Fruit fly (Drosophila melanogaster) whole organism, embryonic: ENCODE measurements around the gene CG9616.

Source experiments
- Asciz ChIP-seq: fragments of 200-800 bp; sonication (Bioruptor generic); optimal IDR thresholded peaks from 2 replicates; lab custom pipeline; 2017; ENCODE audit warnings: missing biosample characterization, mild to moderate bottlenecking, missing genetic modification characterization, missing genetic modification reagents
- Bdp1 ChIP-seq: fragments of 200-800 bp; sonication (Bioruptor generic); optimal IDR thresholded peaks from 3 replicates; lab custom pipeline; 2016; ENCODE audit warnings: missing biosample characterization, missing genetic modification characterization
- BtbVII ChIP-seq: fragments of 200-800 bp; sonication (Bioruptor generic); optimal IDR thresholded peaks from 3 replicates; lab custom pipeline; 2017; ENCODE audit warnings: missing biosample characterization, mild to moderate bottlenecking, missing genetic modification characterization
- CG11085 ChIP-seq: fragments of 200-800 bp; sonication (Bioruptor generic); IDR thresholded peaks from 2 replicates; pipeline ENCODE4 v1.3.6; 2022; ENCODE audit warnings: missing biosample characterization, missing genetic modification characterization
- CG12391 ChIP-seq: fragments of 200-800 bp; sonication (Bioruptor generic); optimal IDR thresholded peaks from 3 replicates; lab custom pipeline; 2018; ENCODE audit warnings: missing biosample characterization, mild to moderate bottlenecking, missing genetic modification characterization, moderate library complexity
- CG12769 ChIP-seq: fragments of 200-800 bp; sonication (Bioruptor generic); optimal IDR thresholded peaks from 2 replicates; lab custom pipeline; 2019; ENCODE audit warnings: missing biosample characterization, mild to moderate bottlenecking, missing genetic modification characterization, moderate library complexity
- CG1529 ChIP-seq: fragments of 200-800 bp; sonication (Bioruptor generic); optimal IDR thresholded peaks from 3 replicates; lab custom pipeline; 2018; ENCODE audit warnings: missing biosample characterization, missing genetic modification characterization
- CG18011 ChIP-seq: fragments of 200-800 bp; sonication (Bioruptor generic); optimal IDR thresholded peaks from 2 replicates; lab custom pipeline; 2017; ENCODE audit warnings: missing biosample characterization, missing genetic modification characterization, mild to moderate bottlenecking, moderate library complexity, missing genotype
- CG18599 ChIP-seq: fragments of 200-800 bp; sonication (Bioruptor generic); optimal IDR thresholded peaks from 3 replicates; lab custom pipeline; 2017; ENCODE audit warnings: missing biosample characterization, missing genetic modification characterization, mild to moderate bottlenecking, moderate library complexity, missing genetic modification reagents
- CG2120 ChIP-seq: fragments of 200-800 bp; sonication (Bioruptor generic); optimal IDR thresholded peaks from 3 replicates; lab custom pipeline; 2016; ENCODE audit warnings: missing biosample characterization, missing genetic modification characterization
- CG2678 ChIP-seq: fragments of 200-800 bp; sonication (Bioruptor generic); optimal IDR thresholded peaks from 3 replicates; lab custom pipeline; 2019; ENCODE audit warnings: missing biosample characterization, mild to moderate bottlenecking, missing genetic modification characterization, moderate library complexity
- CG32532 ChIP-seq: fragments of 200-800 bp; sonication (Bioruptor generic); IDR thresholded peaks from 2 replicates; pipeline ENCODE4 v1.3.6; 2022; ENCODE audit warnings: missing biosample characterization, missing genetic modification characterization
- CG6854 ChIP-seq: fragments of 200-800 bp; sonication (Bioruptor generic); optimal IDR thresholded peaks from 3 replicates; lab custom pipeline; 2017; ENCODE audit warnings: missing biosample characterization, mild to moderate bottlenecking, missing genetic modification characterization
- CG7987 ChIP-seq: fragments of 200-800 bp; sonication (Bioruptor generic); optimal IDR thresholded peaks from 2 replicates; lab custom pipeline; 2018; ENCODE audit warnings: missing biosample characterization, mild to moderate bottlenecking, missing genetic modification characterization, moderate library complexity
- CG9932 ChIP-seq: fragments of 200-800 bp; sonication (Bioruptor generic); IDR thresholded peaks from 2 replicates; pipeline ENCODE4 v1.3.6; 2022; ENCODE audit warnings: missing biosample characterization, missing genetic modification characterization
- D19B ChIP-seq: fragments of 200-800 bp; sonication (Bioruptor generic); optimal IDR thresholded peaks from 2 replicates; lab custom pipeline; 2017; ENCODE audit warnings: missing biosample characterization, mild to moderate bottlenecking, missing genetic modification characterization
- Dip2 ChIP-seq: fragments of 200-800 bp; sonication (Bioruptor generic); IDR thresholded peaks from 2 replicates; pipeline ENCODE4 v1.3.6; 2022; ENCODE audit warnings: missing biosample characterization, missing genetic modification characterization
- Ets65A ChIP-seq: fragments of 200-800 bp; sonication (Bioruptor generic); peaks from one replicate; lab custom pipeline; 2016; ENCODE audit warnings: missing biosample characterization, missing genetic modification characterization
- Hmr ChIP-seq: fragments of 200-800 bp; sonication (Bioruptor generic); optimal IDR thresholded peaks from 3 replicates; lab custom pipeline; 2017; ENCODE audit warnings: mild to moderate bottlenecking, missing biosample characterization, missing genetic modification reagents, missing genetic modification characterization
- Max ChIP-seq: fragments of 200-800 bp; sonication (Bioruptor generic); optimal IDR thresholded peaks from 2 replicates; lab custom pipeline; 2016; ENCODE audit warnings: missing biosample characterization, mild to moderate bottlenecking, missing genetic modification characterization
- Nf-YC ChIP-seq: fragments of 200-800 bp; optimal IDR thresholded peaks from 3 replicates; lab custom pipeline; 2019; ENCODE audit warnings: missing biosample characterization, mild to moderate bottlenecking, missing genetic modification characterization, moderate library complexity
- Rfx ChIP-seq: fragments of 200-800 bp; sonication (Bioruptor generic); IDR thresholded peaks from 2 replicates; pipeline ENCODE4 v1.3.6; 2022; ENCODE audit warnings: missing biosample characterization, missing genetic modification characterization
- Sry-β ChIP-seq: fragments of 200-800 bp; sonication (Bioruptor generic); optimal IDR thresholded peaks from 2 replicates; lab custom pipeline; 2018; ENCODE audit warnings: missing biosample characterization, mild to moderate bottlenecking, missing genetic modification characterization, moderate library complexity
- bigmax ChIP-seq: fragments of 200-800 bp; sonication (Bioruptor generic); optimal IDR thresholded peaks from 2 replicates; lab custom pipeline; 2018; ENCODE audit warnings: missing biosample characterization, mild to moderate bottlenecking, missing genetic modification characterization
- corto ChIP-seq: fragments of 200-800 bp; sonication (Bioruptor generic); optimal IDR thresholded peaks from 2 replicates; lab custom pipeline; 2016; ENCODE audit warnings: missing biosample characterization, mild to moderate bottlenecking, missing genetic modification characterization, moderate library complexity
- gsb ChIP-seq: fragments of 200-800 bp; sonication (Bioruptor generic); IDR thresholded peaks from 2 replicates; pipeline ENCODE4 v1.3.6; 2022; ENCODE audit warnings: missing biosample characterization, missing genetic modification characterization
- ham ChIP-seq: fragments of 200-800 bp; sonication (Bioruptor generic); IDR thresholded peaks from 2 replicates; pipeline ENCODE4 v1.3.6; 2022; ENCODE audit warnings: missing biosample characterization, missing genetic modification characterization
- hb ChIP-seq: fragments of 200-800 bp; sonication (Bioruptor generic); IDR thresholded peaks from 3 replicates; pipeline ENCODE4 v1.3.6; 2022; ENCODE audit warnings: missing biosample characterization, missing genetic modification characterization; ENCODE audit not compliant: partially characterized antibody
- insv ChIP-seq, 2 experiments: fragments of 200-800 bp; sonication (Bioruptor generic); optimal IDR thresholded peaks; 3 replicates each; lab custom pipeline; 2016 to 2018; ENCODE audit warnings: missing biosample characterization in 2 of 2, missing genetic modification characterization in 2 of 2
- klu ChIP-seq: fragments of 200-800 bp; sonication (Bioruptor generic); IDR thresholded peaks from 2 replicates; pipeline ENCODE4 v1.3.6; 2022; ENCODE audit warnings: missing biosample characterization, missing genetic modification characterization
- otp ChIP-seq: fragments of 200-800 bp; sonication (Bioruptor generic); IDR thresholded peaks from 3 replicates; pipeline ENCODE4, ENCODE4 v1.3.6; 2022; ENCODE audit warnings: missing biosample characterization, missing genetic modification characterization
- pros ChIP-seq: fragments of 200-800 bp; sonication (Bioruptor generic); optimal IDR thresholded peaks from 3 replicates; lab custom pipeline; 2019; ENCODE audit warnings: missing biosample characterization, mild to moderate bottlenecking, missing genetic modification characterization, moderate library complexity
- slbo ChIP-seq: fragments of 200-800 bp; sonication (Bioruptor generic); IDR thresholded peaks from 2 replicates; pipeline ENCODE4 v1.3.6; 2022; ENCODE audit warnings: missing biosample characterization, missing genetic modification characterization
- slp2 ChIP-seq: fragments of 200-800 bp; sonication (Bioruptor generic); optimal IDR thresholded peaks from 2 replicates; lab custom pipeline; 2016; ENCODE audit warnings: missing biosample characterization, missing genetic modification characterization
- tgo ChIP-seq: fragments of 200-800 bp; sonication (Bioruptor generic); IDR thresholded peaks from 3 replicates; pipeline ENCODE4 v1.3.6; 2022; ENCODE audit warnings: missing biosample characterization, missing genetic modification characterization
- usp ChIP-seq: fragments of >200 bp; optimal IDR thresholded peaks from 2 replicates; lab custom pipeline; 2017; ENCODE audit warnings: missing biosample characterization, missing genetic modification characterization

CG9616 gene

DNA sequence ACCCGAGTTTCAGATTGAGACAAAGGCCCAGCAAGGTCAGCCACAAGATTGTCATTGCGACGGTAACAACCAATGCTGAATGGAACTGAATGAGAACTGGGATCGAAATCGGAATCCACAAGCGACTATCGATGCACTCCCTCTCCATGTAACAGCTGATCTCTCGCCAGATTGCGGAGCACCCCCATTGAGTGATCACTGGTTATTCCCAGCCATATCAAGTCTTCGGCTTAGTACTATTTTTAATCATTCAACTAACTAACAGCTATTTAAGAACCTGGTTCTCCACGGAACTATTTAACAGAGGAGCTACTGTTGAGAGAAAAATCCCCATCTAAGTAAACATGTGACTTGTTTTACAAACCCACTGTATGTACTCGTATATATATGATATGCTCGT is 18.6 kb downstream of the CG9616 start, which contains the start of gene CG9631:
CG9631 (minus strand) TSS at position 101 of the 400 bp plus-strand sequence.
- no peak for TF ChIP-seq bigmax (GFP tag; lab: Kevin White, UChicago)
- TF ChIP-seq Ets65A (GFP tag; lab: Kevin White, UChicago): peak; percentile 6

DNA sequence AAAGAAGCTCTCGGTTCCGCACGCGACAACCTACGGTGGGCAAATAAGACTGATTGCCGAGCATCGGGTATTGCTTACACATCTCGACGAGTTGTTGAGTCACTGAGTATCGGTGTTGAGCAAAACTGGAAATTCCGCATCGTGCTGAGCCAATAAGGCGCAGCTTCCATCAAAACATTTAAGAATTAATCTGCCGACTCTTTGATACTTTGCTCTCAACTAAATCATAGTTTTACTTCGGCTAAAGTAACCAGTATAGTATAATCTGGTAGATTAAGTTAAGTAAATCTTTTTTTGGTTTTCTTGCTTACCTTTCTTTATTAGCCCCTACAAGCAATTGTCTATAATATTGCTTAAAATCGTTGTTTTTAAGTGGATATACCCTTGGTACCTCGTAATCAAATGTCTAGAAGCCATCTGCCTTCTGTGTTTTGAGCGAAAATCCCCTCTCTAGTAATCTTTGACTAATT is 21.1 kb downstream of the CG9616 start, which contains the start of gene Sp212:
Sp212 (minus strand) TSS at position 51 of the 470 bp plus-strand sequence.
- TF ChIP-seq Max (GFP tag; lab: Kevin White, UChicago) (no peak), CG2120 (peak; percentile 55), Rfx (GFP tag; lab: Robert Waterston, UW) (peak; percentile 43; the same call in 1 of the 2 replicates), hb (GFP tag; lab: Robert Waterston, UW) (no peak), Ets65A (GFP tag; lab: Kevin White, UChicago) (peak; percentile 49), slbo (peak; percentile 32; the same call in 1 of the 2 replicates), CG9932 (peak; percentile 45; the same call in 1 of the 2 replicates), D19B (GFP tag; lab: Kevin White, UChicago) (peak; percentile 94)

DNA sequence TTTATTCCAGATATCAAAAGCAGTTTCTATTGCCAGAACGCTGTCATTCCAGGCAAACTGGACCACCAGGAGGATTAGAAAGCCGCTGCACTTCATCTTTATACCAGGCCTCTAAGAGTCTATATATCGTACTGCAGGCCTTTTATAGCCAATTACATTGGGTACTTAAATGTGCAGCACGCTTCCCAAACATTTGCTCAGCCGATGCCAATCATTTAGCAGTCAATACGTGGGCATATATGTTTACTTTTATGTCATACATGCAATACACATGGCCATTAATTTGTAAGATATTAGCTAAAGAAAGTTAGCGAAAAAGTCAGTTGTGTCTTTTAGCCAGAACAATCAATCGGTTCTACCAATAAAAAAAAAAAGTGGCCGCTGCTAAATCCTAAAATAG is 23.8 kb downstream of the CG9616 start, which contains the start of gene CG33109:
CG33109 (minus strand) TSS at position 101 of the 400 bp plus-strand sequence.
- TF ChIP-seq insv (GFP tag; optimal IDR thresholded peaks at IDR 0.05; lab: Kevin White, UChicago): no peak
- TF ChIP-seq D19B (GFP tag; lab: Kevin White, UChicago): no peak
- no peak for TF ChIP-seq corto (GFP tag; lab: Kevin White, UChicago)
- TF ChIP-seq CG32532 (GFP tag; lab: Robert Waterston, UW): no peak
- TF ChIP-seq CG1529 (GFP tag; lab: Kevin White, UChicago): no peak
- no peak for TF ChIP-seq usp (GFP tag; lab: Kevin White, UChicago)
- no peak for TF ChIP-seq CG18011 (GFP tag; lab: Kevin White, UChicago)
- TF ChIP-seq tgo (GFP tag; lab: Robert Waterston, UW): no peak
- no peak for TF ChIP-seq ham (GFP tag; lab: Robert Waterston, UW)
- TF ChIP-seq otp (GFP tag; lab: Robert Waterston, UW): no peak
- no peak for TF ChIP-seq CG6854
- no peak for TF ChIP-seq Sry-β
- TF ChIP-seq Hmr (GFP tag; lab: Kevin White, UChicago): no peak
- no peak for TF ChIP-seq pros (GFP tag; lab: Kevin White, UChicago)
- no peak for TF ChIP-seq CG12769 (tag; lab: Kevin White, UChicago)
- TF ChIP-seq, all 482 proteins: peak for 0

DNA sequence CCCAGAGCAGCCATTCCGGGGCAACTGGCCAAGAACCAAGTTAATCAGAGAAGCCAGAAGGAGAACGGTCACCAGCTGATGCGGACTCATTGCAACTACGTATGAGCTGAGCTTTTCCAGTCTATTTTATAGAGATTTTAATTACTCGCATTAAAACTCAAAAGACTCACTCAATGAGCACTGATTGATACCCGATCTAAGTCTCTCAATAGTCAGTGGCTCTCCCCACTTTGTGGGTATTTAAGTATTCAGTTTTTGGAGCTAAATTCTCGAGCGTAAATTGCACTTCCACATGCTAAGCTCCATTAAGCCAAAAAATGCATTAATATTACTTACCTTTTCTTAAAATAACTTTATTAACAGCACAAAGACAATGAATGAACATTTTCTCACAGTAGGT is 25.2 kb downstream of the CG9616 start, which contains the start of gene CG31326:
CG31326 (minus strand) TSS at position 101 of the 400 bp plus-strand sequence.
- no peak for TF ChIP-seq CG2678 (tag; lab: Kevin White, UChicago)
- TF ChIP-seq CG11085 (GFP tag; lab: Robert Waterston, UW): no peak
- no peak for TF ChIP-seq CG12391 (tag; lab: Kevin White, UChicago)
- TF ChIP-seq klu: no peak
- TF ChIP-seq Dip2 (GFP tag; lab: Robert Waterston, UW): no peak
- no peak for TF ChIP-seq CG7987 (GFP tag; lab: Kevin White, UChicago)
- no peak for TF ChIP-seq slp2 (GFP tag; lab: Kevin White, UChicago)
- TF ChIP-seq Nf-YC: no peak
- TF ChIP-seq Asciz (GFP tag; lab: Kevin White, UChicago): no peak
- TF ChIP-seq gsb: no peak
- TF ChIP-seq BtbVII (GFP tag; lab: Kevin White, UChicago): no peak
- TF ChIP-seq Bdp1 (GFP tag; lab: Kevin White, UChicago): no peak
- TF ChIP-seq CG18599 (GFP tag; lab: Kevin White, UChicago): no peak
